Worm (Caenorhabditis elegans): ENCODE measurements around the gene nsph-1.1.

ce11 chrII:8755270-8755669 is 11.3 kb upstream of the nsph-1.1 start, which contains the start of gene K08F8.7:
- TF ChIP-seq W03F9.2 (tag; optimal IDR thresholded peaks at IDR 0.05) (no peak), him-1 (tag; optimal IDR thresholded peaks at IDR 0.05) (no peak)

Data from whole organism, L4/young adult.